Worm (Caenorhabditis elegans) whole organism, midembryonic: ENCODE results near the gene H34I24.2.

Experiments
- T22C8.4 ChIP-seq: fragments of 200-800 bp; sonication (Bioruptor generic); IDR thresholded peaks from 2 replicates; pipeline ENCODE4 v1.3.6; 2022; ENCODE audit warnings: missing genetic modification characterization, missing compliant biosample characterization
- flt-1 ChIP-seq: fragments of 200-800 bp; sonication (Bioruptor generic); IDR thresholded peaks from 2 replicates; pipeline ENCODE4 v1.3.6; 2022; ENCODE audit warnings: missing genetic modification characterization, missing compliant biosample characterization
- klf-2 ChIP-seq: fragments of 200-800 bp; sonication (Bioruptor generic); conservative IDR thresholded peaks from 2 replicates; pipeline ENCODE4 v1.3.6; 2022; ENCODE audit warnings: missing genetic modification reagents, missing genetic modification characterization, missing compliant biosample characterization
- med-1 ChIP-seq: sonication (generic microtip); optimal IDR thresholded peaks from 2 replicates; lab custom pipeline; 2017; ENCODE audit warnings: missing genetic modification characterization, mild to moderate bottlenecking, missing compliant biosample characterization, antibody characterized with exemption, missing genetic modification reagents; ENCODE audit not compliant: insufficient read depth
- ref-1 ChIP-seq: fragments of 200-800 bp; sonication (Bioruptor generic); conservative IDR thresholded peaks from 2 replicates; pipeline ENCODE4 v1.3.6; 2022; ENCODE audit warnings: missing genetic modification reagents, missing genetic modification characterization, missing compliant biosample characterization
- tab-1 ChIP-seq: fragments of 200-800 bp; sonication (Bioruptor generic); IDR thresholded peaks from 2 replicates; pipeline ENCODE4 v1.3.6; 2022; ENCODE audit warnings: missing genetic modification characterization, missing compliant biosample characterization
- ztf-29 ChIP-seq: fragments of 200-800 bp; sonication (Bioruptor generic); IDR thresholded peaks from 2 replicates; pipeline ENCODE4 v1.3.6; 2022; ENCODE audit warnings: missing genetic modification reagents, missing genetic modification characterization, missing compliant biosample characterization

DNA sequence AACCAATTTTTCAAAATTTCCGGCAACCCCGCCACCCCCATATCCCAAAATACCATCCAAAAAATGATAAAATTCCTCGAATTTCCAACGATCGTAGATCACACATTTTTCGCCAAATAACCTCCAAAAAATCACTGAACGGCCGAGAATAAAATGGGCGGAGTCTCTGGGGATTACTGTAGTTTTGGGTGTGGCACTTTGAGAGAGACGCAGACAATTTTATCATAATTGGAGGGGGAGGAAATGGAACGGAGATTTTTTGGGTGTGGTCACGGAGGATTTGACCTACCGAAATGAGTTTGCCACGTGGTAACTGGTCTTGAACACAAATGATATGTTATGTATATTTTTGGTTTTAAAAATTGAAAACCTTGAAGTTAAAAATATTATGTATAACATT is 26.6 kb downstream of the H34I24.2 start:
- no peak for TF ChIP-seq tab-1 (GFP tag; lab: Robert Waterston, UW)
- TF ChIP-seq ztf-29 (GFP tag; lab: Robert Waterston, UW), result no peak
- TF ChIP-seq flt-1 (GFP tag; lab: Robert Waterston, UW), result no peak
- no peak for TF ChIP-seq klf-2
- no peak for TF ChIP-seq T22C8.4 (GFP tag; lab: Robert Waterston, UW)
- TF ChIP-seq med-1 (GFP tag; lab: Kevin White, UChicago), result no peak
- no peak for TF ChIP-seq ref-1 (GFP tag; lab: Robert Waterston, UW)
